Worm (Caenorhabditis elegans): Measurements from ENCODE around the gene pxn-1.

ce11 chrV:8548989-8549388 lies 54.3 kb downstream of the pxn-1 start, which contains the start of gene stdh-4:
- TF ChIP-seq ceh-13 (GFP tag; optimal IDR thresholded peaks at IDR 0.05) (no peak), hmg-4 (GFP tag; optimal IDR thresholded peaks at IDR 0.05) (no peak), scrt-1 (GFP tag; IDR thresholded peaks at IDR 0.05) (no peak)
